Worm (Caenorhabditis elegans): ENCODE results near the gene F54D5.23.

ce11 chrII:11582698-11583097 lies 13.6 kb upstream of the F54D5.23 start, which contains the start of gene ints-7:
- TF ChIP-seq nhr-11 (tag; optimal IDR thresholded peaks at IDR 0.05) (no peak), unc-3 (GFP tag; conservative IDR thresholded peaks at IDR 0.05) (no peak), unc-3 (tag; optimal IDR thresholded peaks at IDR 0.05) (no peak), elt-2 (tag; optimal IDR thresholded peaks at IDR 0.05) (no peak), K02D7.2 (tag; optimal IDR thresholded peaks at IDR 0.05) (no peak), dmd-4 (tag; optimal IDR thresholded peaks at IDR 0.05; ENCODE audit: borderline replicate concordance) (no peak), rnt-1 (tag; optimal IDR thresholded peaks at IDR 0.05) (no peak), pha-2 (tag; optimal IDR thresholded peaks at IDR 0.05) (no peak), pha-4 (tag; optimal IDR thresholded peaks at IDR 0.05) (no peak), ama-1 (optimal IDR thresholded peaks at IDR 0.05) (no peak), C38D4.7 (GFP tag; optimal IDR thresholded peaks at IDR 0.05) (no peak), unc-55 (GFP tag; optimal IDR thresholded peaks at IDR 0.05) (no peak), hlh-30 (tag; optimal IDR thresholded peaks at IDR 0.05; ENCODE audit: insufficient read depth) (no peak), ttx-3 (tag; optimal IDR thresholded peaks at IDR 0.05) (no peak)

Data from whole organism, late embryonic.